Worm (Caenorhabditis elegans): ENCODE results near the gene lsy-13.
"Not testable (repeated sequence)": the region's sequence is repeated elsewhere in the genome, so short reads cannot be mapped to it uniquely, and the experiment has no call there.

ce11 chrIV:16842873-16843272 is 20.8 kb upstream of the lsy-13 start, which contains the start of gene Y116A8A.150:
- not testable (repeated sequence) for TF ChIP-seq dao-5, him-1 (tag; optimal IDR thresholded peaks at IDR 0.05)

Measured in whole organism, L4/young adult.